Fruit fly (Drosophila melanogaster) whole organism: ENCODE measurements around the gene CG14546.

Source experiments
- CG8478 ChIP-seq: fragments of >200 bp; optimal IDR thresholded peaks from 2 replicates; lab custom pipeline; 2018; ENCODE audit warnings: inconsistent platforms
- Dll ChIP-seq: fragments of >200 bp; optimal IDR thresholded peaks from 2 replicates; lab custom pipeline; 2017
- EcR ChIP-seq, 2 experiments: fragments of >200 bp; optimal IDR thresholded peaks; 2 replicates each; lab custom pipeline; 2017; ENCODE audit warnings: missing biosample characterization in 2 of 2, missing genetic modification characterization in 2 of 2, missing genetic modification reagents in 2 of 2
- pan ChIP-seq: fragments of >200 bp; optimal IDR thresholded peaks from 2 replicates; lab custom pipeline; 2017
- psq ChIP-seq: fragments of >200 bp; optimal IDR thresholded peaks from 2 replicates; lab custom pipeline; 2017
- usp ChIP-seq: fragments of >200 bp; optimal IDR thresholded peaks from 2 replicates; lab custom pipeline; 2017; ENCODE audit warnings: missing biosample characterization, missing genetic modification characterization, mixed read lengths

CG14546 gene

DNA sequence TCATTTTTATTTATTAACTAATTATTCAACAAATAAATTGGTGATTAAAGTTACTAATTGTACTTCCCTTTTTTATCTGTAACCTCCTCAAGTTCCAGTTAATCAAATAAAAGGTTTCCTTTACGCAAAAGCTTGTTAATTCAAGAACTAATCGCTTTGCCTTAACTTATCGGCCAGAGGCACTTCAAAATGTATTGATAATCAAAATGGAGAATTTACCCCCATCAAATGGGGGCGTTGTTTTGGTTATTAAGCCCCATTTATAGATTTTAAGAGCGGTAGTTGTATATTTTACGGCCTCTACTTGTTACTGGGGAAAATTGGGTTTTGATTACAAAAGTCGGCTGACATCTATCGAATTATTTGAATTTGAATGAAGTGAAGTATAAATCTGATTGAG, 22.7 kb downstream of the CG14546 start, which contains the start of gene CG31091:
Gene CG31091 (plus strand): TSS at position 214 of the 400 bp plus-strand sequence.
- TF ChIP-seq Dll (lab: Kevin White, UChicago) (no peak), EcR (GFP tag; optimal IDR thresholded peaks at IDR 0.05; lab: Kevin White, UChicago) (no peak), psq (lab: Kevin White, UChicago) (no peak), pan (lab: Kevin White, UChicago) (no peak), CG8478 (lab: Kevin White, UChicago) (no peak), usp (GFP tag; lab: Kevin White, UChicago) (no peak)

DNA sequence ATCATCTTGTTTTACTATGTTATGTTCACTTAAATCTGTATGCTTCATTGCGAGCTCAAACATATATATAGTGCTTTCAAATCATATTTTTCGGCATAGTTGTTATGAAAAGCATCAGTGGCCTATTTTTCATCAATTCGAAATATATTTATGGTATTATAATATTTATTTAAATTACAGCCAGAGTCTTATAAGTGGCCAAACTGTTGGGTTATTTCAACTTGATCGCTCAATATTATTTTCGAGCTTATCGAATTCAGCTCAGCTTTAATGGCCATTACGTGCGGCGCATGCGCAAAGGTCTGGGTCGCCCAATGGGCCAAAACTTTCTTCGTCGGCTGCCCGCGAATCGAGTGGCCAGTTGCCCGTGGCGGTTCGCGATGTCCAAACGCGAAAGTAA, 25.3 kb downstream of the CG14546 start, which contains the start of gene Mco3:
Gene Mco3 (plus strand): TSS at position 301 of the 400 bp plus-strand sequence.
- TF ChIP-seq EcR (GFP tag; optimal IDR thresholded peaks at IDR 0.05; lab: Kevin White, UChicago) = no peak
- no peak for TF ChIP-seq Dll (lab: Kevin White, UChicago)
- TF ChIP-seq usp (GFP tag; lab: Kevin White, UChicago) = no peak
- TF ChIP-seq CG8478 (lab: Kevin White, UChicago) = no peak
- TF ChIP-seq psq (lab: Kevin White, UChicago) = no peak
- no peak for TF ChIP-seq pan (lab: Kevin White, UChicago)

DNA sequence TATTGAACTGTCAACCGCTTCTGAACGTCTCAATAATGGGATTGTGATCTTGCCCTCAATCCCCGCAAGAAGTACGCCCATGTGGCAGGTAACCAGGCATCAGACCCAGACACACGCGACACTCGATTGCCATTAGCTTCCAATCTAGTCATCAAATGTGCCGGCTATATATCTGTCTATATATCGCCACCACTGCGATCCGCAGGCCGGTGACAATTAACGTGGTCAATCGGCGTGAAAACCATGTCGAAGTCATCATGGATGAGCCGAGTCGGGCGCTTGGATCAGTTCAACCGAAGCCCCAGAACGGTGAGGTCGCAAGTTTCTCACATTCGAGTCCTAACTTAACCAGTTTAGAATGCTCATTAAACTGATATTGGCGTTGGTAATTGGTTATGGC, 26.9 kb downstream of the CG14546 start, which contains the start of gene Sodq:
Gene Sodq (plus strand): TSS at position 301 of the 400 bp plus-strand sequence.
- TF ChIP-seq usp (GFP tag; lab: Kevin White, UChicago) (no peak), psq (lab: Kevin White, UChicago) (no peak), pan (lab: Kevin White, UChicago) (no peak), EcR (GFP tag; optimal IDR thresholded peaks at IDR 0.05; lab: Kevin White, UChicago) (no peak), Dll (lab: Kevin White, UChicago) (no peak), CG8478 (lab: Kevin White, UChicago) (no peak)

DNA sequence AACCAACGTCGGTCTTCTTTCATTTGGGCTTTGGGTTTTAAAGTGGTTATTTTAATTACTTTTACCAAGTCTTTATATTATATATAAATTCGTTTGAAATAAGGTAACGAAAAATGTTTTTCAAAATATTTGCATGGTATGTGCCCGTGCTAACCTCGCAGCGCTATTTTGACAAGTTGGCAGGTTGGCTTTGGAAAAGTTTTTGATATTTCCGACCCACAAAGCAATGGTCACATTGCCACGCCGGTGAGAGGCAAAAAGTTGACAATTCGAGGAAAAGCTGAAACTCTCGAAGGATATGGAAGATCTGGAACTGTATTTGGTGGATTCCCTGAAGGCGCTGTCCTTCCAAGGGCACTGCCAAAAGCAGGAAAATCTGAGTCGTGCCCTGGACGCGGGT, 29.2 kb downstream of the CG14546 start, which contains the start of gene CG5913:
Gene CG5913 (plus strand): TSS at position 224 of the 400 bp plus-strand sequence.
- no peak for TF ChIP-seq CG8478 (lab: Kevin White, UChicago)
- no peak for TF ChIP-seq usp (GFP tag; lab: Kevin White, UChicago)
- TF ChIP-seq pan (lab: Kevin White, UChicago) = no peak
- TF ChIP-seq Dll (lab: Kevin White, UChicago) = no peak
- no peak for TF ChIP-seq EcR (GFP tag; optimal IDR thresholded peaks at IDR 0.05; lab: Kevin White, UChicago)
- no peak for TF ChIP-seq psq (lab: Kevin White, UChicago)

DNA sequence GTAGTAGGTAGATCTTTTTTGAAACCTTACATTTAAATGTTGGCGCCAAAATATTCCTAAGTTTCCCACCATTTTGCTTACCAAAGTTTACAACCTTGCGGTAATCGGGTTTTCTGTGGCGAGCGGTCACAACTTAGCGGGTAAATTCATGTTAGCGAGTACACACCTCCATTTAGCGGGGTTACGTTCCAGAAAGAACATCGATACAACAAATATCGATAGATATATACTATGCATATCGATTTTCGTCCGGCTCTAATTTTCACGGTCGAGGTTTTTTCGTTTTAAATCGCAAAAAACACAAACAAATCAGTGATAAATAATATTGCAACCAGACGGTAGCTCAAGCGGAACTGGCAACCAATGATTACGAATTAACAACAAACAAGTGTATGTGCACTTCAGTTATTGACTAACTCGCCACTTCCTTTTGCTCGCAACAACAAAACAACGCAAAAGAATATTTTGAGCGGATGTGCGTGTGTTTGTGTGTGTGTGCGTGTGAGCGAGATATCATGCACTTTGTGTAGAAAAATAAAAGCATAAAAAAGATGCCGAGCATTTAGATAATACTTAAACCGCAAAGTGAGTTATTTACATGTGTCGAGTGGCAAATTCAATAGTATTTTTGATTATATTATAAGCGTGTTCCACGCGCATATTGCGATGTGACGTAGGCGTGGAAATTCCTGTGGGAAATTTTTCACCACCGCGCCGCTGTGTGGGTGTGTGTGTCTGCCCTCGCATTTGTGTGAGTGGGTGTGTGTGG, 33.9 kb downstream of the CG14546 start, which contains the start of gene Lnk:
Gene Lnk (plus strand): TSS at position 236 of the 769 bp plus-strand sequence.
- TF ChIP-seq CG8478 (lab: Kevin White, UChicago) = peak; percentile 1
- TF ChIP-seq pan (lab: Kevin White, UChicago) = no peak
- TF ChIP-seq EcR (GFP tag; optimal IDR thresholded peaks at IDR 0.05; lab: Kevin White, UChicago) = no peak
- TF ChIP-seq Dll (lab: Kevin White, UChicago) = no peak

DNA sequence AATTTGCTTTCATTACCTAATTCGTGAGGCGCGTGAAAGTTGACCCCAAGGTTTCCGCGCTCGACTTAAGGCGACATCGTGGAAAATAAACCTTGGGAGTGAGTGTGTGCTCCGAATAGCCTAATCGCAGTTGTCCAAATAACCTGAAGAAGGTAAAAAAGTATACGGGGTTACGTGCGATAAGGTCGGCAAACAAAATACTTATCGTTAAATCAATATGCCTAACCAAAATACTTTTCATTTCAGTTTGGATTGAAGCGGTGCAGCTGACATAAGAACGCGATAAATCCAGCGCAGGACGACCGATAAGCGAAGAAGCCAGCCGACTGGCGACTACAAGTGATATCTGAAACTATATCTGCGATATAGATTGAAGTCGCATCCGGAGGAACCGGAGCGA, 37.3 kb downstream of the CG14546 start:
- TF ChIP-seq usp (GFP tag; lab: Kevin White, UChicago) = no peak
- TF ChIP-seq pan (lab: Kevin White, UChicago) = no peak
- no peak for TF ChIP-seq psq (lab: Kevin White, UChicago)
- no peak for TF ChIP-seq EcR (GFP tag; optimal IDR thresholded peaks at IDR 0.05; lab: Kevin White, UChicago)
- no peak for TF ChIP-seq Dll (lab: Kevin White, UChicago)
- no peak for TF ChIP-seq CG8478 (lab: Kevin White, UChicago)

DNA sequence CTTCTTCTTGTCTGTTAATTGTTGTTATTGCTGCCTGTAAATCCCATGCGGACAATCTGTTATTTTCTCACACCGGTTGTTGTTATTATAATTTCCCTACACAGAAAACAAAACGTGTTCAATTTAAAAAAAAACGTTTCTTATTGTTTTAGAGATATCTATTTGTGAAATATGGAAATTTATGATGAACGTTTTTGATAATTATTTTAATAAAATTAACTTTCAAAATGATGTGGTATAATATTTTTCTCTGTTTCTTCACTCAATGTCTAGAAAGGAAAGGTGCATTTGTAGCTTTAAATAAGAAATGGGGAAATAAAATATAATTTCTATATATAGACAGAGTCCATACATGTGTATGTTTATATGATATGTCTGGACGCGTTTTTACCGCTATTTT, 38.1 kb downstream of the CG14546 start:
- TF ChIP-seq pan (lab: Kevin White, UChicago) (no peak), CG8478 (lab: Kevin White, UChicago) (no peak), usp (GFP tag; lab: Kevin White, UChicago) (no peak), Dll (lab: Kevin White, UChicago) (no peak), EcR (GFP tag; optimal IDR thresholded peaks at IDR 0.05; lab: Kevin White, UChicago) (no peak), psq (lab: Kevin White, UChicago) (no peak)

DNA sequence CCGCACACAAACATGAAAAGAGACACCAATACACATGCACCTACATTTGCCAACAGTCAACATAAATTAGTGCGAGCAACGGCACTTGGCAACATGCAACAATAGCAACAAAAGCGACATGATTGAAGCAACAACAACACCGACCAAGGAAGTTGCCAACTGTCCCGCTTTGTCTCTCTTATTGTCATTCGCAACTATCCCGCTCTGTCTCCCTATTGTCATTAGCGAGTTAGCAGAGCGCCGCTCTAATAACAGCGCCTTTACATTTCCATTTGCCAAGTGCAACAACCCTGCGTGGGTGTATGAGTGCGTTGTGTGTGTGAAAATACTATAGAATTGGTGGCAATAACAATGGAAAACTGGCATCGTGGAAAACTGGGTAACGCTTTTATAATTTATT, 38.6 kb downstream of the CG14546 start:
- TF ChIP-seq usp (GFP tag; lab: Kevin White, UChicago) = no peak
- TF ChIP-seq EcR (GFP tag; optimal IDR thresholded peaks at IDR 0.05; lab: Kevin White, UChicago) = peak in 1 of 2 experiments; percentile 90

DNA sequence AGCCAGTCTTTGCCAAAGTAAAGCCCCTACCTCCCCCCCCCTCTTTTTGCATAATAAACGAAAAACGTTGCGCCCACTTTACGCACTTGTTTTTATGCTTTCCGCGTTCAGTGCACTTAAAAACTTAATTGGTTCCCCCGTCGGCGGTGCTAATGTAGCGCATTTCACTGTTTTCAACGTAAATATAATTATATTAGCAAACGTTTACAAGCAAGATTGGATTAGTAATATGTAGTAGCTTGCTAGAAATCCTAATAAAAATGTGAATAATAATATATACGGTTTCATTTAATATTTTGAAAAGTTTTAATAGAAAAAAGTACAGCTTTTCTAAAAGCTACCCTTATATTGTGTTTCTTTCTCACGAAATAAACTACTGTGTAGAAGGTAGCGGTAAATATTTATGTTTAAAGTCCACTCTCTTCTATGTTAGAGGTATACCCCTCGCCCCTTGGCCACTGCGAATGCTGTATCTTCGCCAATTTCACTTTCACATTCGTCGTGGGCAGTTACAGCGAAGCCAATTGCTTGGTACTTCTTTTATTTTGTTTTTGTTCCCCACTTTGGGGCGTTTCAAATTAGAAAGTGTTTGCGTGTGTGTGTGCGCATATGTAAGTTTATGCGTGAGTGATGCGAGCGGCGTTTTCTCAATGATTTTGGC, 39.7 kb downstream of the CG14546 start:
- no peak for TF ChIP-seq psq (lab: Kevin White, UChicago)
- no peak for TF ChIP-seq usp (GFP tag; lab: Kevin White, UChicago)
- TF ChIP-seq EcR (GFP tag; optimal IDR thresholded peaks at IDR 0.05; lab: Kevin White, UChicago) = no peak

DNA sequence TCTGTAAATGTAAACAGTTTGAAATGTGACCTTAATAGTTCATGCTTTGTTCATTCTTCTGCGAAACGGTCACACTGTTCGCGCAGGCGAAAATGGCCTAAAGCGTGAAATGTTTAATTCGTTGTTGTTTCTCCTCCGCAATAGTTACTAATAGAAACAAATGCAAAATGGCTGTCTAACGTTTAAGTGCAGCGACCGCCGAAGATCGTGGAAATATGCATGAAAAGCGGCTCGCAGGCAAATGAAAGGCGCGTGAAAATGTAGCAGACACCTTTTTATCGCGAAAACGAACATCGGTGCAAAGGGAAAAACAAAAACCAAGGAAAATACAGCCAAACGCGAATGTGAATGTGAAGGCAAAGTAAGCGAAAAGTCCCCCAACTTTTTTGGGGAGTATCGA, 40.5 kb downstream of the CG14546 start, which contains the start of gene SppL:
Gene SppL (plus strand): TSS at position 70 of the 400 bp plus-strand sequence.
- TF ChIP-seq EcR (GFP tag; optimal IDR thresholded peaks at IDR 0.05; lab: Kevin White, UChicago) (no peak), Dll (lab: Kevin White, UChicago) (no peak), psq (lab: Kevin White, UChicago) (no peak), usp (GFP tag; lab: Kevin White, UChicago) (no peak), CG8478 (lab: Kevin White, UChicago) (no peak), pan (lab: Kevin White, UChicago) (no peak)
